Worm (Caenorhabditis elegans): ENCODE data around the gene Y49F6A.12.

DNA sequence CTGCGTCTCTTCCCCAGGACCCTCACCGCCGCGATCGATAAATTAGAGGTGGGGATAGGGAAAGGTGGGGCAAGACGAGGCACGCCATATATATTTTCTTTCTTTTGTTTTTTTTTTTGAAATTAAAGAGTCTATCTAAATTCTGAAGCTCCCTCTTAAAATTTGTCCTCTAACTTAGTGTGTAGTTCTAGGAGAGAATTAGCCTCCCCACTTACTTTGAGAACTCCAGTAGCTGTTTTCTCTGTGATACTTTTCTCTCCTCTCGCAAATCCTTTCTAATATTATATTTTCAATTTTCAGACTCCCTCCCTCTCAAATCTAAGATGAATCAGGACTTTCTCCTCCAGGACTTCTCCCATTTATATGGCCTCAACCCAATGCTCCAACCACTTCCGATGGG lies 26.6 kb downstream of the Y49F6A.12 start, which contains the start of gene M151.7:
- TF ChIP-seq pat-9 (tag; optimal IDR thresholded peaks at IDR 0.05) (no peak), unc-55 (GFP tag; optimal IDR thresholded peaks at IDR 0.05) (no peak), hlh-13 (GFP tag; optimal IDR thresholded peaks at IDR 0.05) (no peak), hlh-15 (tag; optimal IDR thresholded peaks at IDR 0.05) (no peak), ceh-30 (tag; optimal IDR thresholded peaks at IDR 0.05) (no peak), hlh-8 (tag; optimal IDR thresholded peaks at IDR 0.05) (no peak), ceh-9 (tag; optimal IDR thresholded peaks at IDR 0.05) (no peak), pha-4 (tag; optimal IDR thresholded peaks at IDR 0.05) (no peak), nhr-232 (tag; optimal IDR thresholded peaks at IDR 0.05) (no peak), F13H6.1 (tag; optimal IDR thresholded peaks at IDR 0.05) (no peak), C38D4.7 (GFP tag; optimal IDR thresholded peaks at IDR 0.05) (no peak), nfya-1 (tag; optimal IDR thresholded peaks at IDR 0.05) (no peak), nhr-11 (tag; optimal IDR thresholded peaks at IDR 0.05) (no peak)

Data from whole organism, late embryonic.